Worm (Caenorhabditis elegans) whole organism, L3 larva: ENCODE measurements around the gene cab-1.

ENCODE experiments used
- R02D3.7 ChIP-seq: fragments of 150-350 bp; optimal IDR thresholded peaks from 2 replicates; lab custom pipeline; 2014; ENCODE audit warnings: missing biosample characterization, missing genetic modification characterization
- aly-2 ChIP-seq: fragments of 150-350 bp; optimal IDR thresholded peaks from 2 replicates; lab custom pipeline; 2014; ENCODE audit warnings: missing biosample characterization, missing genetic modification characterization
- ama-1 ChIP-seq: fragments of 150-350 bp; optimal IDR thresholded peaks from 2 replicates; lab custom pipeline; 2018
- ceh-16 ChIP-seq: sonication (generic microtip); optimal IDR thresholded peaks from 2 replicates; lab custom pipeline; 2017; ENCODE audit warnings: missing biosample characterization, missing genetic modification characterization
- ceh-28 ChIP-seq: fragments of 150-350 bp; optimal IDR thresholded peaks from 2 replicates; lab custom pipeline; 2014; ENCODE audit warnings: missing biosample characterization, missing genetic modification reagents, missing genetic modification characterization
- ceh-82 ChIP-seq: fragments of 150-350 bp; optimal IDR thresholded peaks from 2 replicates; lab custom pipeline; 2014; ENCODE audit warnings: missing biosample characterization, missing genetic modification characterization
- daf-12 ChIP-seq: fragments of 150-350 bp; optimal IDR thresholded peaks from 2 replicates; lab custom pipeline; 2014; ENCODE audit warnings: missing biosample characterization, missing genetic modification reagents, missing genetic modification characterization
- egl-27 ChIP-seq: sonication (generic microtip); optimal IDR thresholded peaks from 4 replicates; lab custom pipeline; 2017; ENCODE audit warnings: missing biosample characterization, missing genetic modification reagents, missing genetic modification characterization
- egl-5 ChIP-seq: fragments of 150-350 bp; optimal IDR thresholded peaks from 2 replicates; lab custom pipeline; 2017; ENCODE audit warnings: missing biosample characterization, missing genetic modification reagents, missing genetic modification characterization, inconsistent platforms
- elt-2 ChIP-seq: sonication (generic microtip); optimal IDR thresholded peaks from 2 replicates; lab custom pipeline; 2016; ENCODE audit warnings: missing genetic modification reagents, mild to moderate bottlenecking, missing genetic modification characterization, missing compliant biosample characterization
- elt-3 ChIP-seq, 3 experiments: fragments of 150-350 bp in 1 of 3; sonication (generic microtip) in 2 of 3; optimal IDR thresholded peaks; 2 replicates in 2 of 3; 4 replicates in 1 of 3; lab custom pipeline; 2014 to 2017; ENCODE audit warnings: missing biosample characterization in 3 of 3, missing genetic modification characterization in 3 of 3
- eor-1 ChIP-seq, 2 experiments: fragments of 150-350 bp; optimal IDR thresholded peaks; 2 replicates each; lab custom pipeline; 2014 to 2018; ENCODE audit warnings: missing biosample characterization in 2 of 2, missing genetic modification characterization in 2 of 2
- fos-1 ChIP-seq: fragments of 150-350 bp; optimal IDR thresholded peaks from 2 replicates; lab custom pipeline; 2014; ENCODE audit warnings: missing biosample characterization, missing genetic modification characterization
- jun-1 ChIP-seq: fragments of 150-350 bp; optimal IDR thresholded peaks from 2 replicates; lab custom pipeline; 2014; ENCODE audit warnings: missing biosample characterization, missing genetic modification reagents, missing genetic modification characterization
- lin-39 ChIP-seq: fragments of 150-350 bp; optimal IDR thresholded peaks from 2 replicates; lab custom pipeline; 2018; ENCODE audit warnings: missing biosample characterization, missing genetic modification reagents, missing genetic modification characterization
- mml-1 ChIP-seq: fragments of 150-350 bp; sonication (generic microtip); optimal IDR thresholded peaks from 3 replicates; lab custom pipeline; 2014; ENCODE audit warnings: missing biosample characterization, missing genetic modification characterization
- nfya-1 ChIP-seq: sonication (generic microtip); optimal IDR thresholded peaks from 2 replicates; lab custom pipeline; 2017; ENCODE audit warnings: missing genetic modification characterization, mild to moderate bottlenecking, missing compliant biosample characterization, antibody characterized with exemption, moderate library complexity; ENCODE audit not compliant: insufficient read depth
- nhr-11 ChIP-seq: fragments of 150-350 bp; optimal IDR thresholded peaks from 2 replicates; lab custom pipeline; 2014; ENCODE audit warnings: missing biosample characterization, missing genetic modification characterization
- nhr-12 ChIP-seq: fragments of 150-350 bp; optimal IDR thresholded peaks from 2 replicates; lab custom pipeline; 2014; ENCODE audit warnings: missing biosample characterization, missing genetic modification characterization
- nhr-23 ChIP-seq: fragments of 150-350 bp; optimal IDR thresholded peaks from 2 replicates; lab custom pipeline; 2014; ENCODE audit warnings: missing biosample characterization, missing genetic modification reagents, missing genetic modification characterization
- nhr-237 ChIP-seq: fragments of 150-350 bp; optimal IDR thresholded peaks from 2 replicates; lab custom pipeline; 2014; ENCODE audit warnings: missing biosample characterization, missing genetic modification characterization
- nhr-43 ChIP-seq: sonication (generic microtip); optimal IDR thresholded peaks from 2 replicates; lab custom pipeline; 2016; ENCODE audit warnings: mild to moderate bottlenecking, missing genetic modification characterization, missing compliant biosample characterization; ENCODE audit not compliant: poor library complexity, severe bottlenecking
- nhr-67 ChIP-seq: fragments of 150-350 bp; optimal IDR thresholded peaks from 2 replicates; lab custom pipeline; 2014; ENCODE audit warnings: missing biosample characterization, missing genetic modification characterization
- nhr-76 ChIP-seq: fragments of 150-350 bp; sonication (generic microtip); optimal IDR thresholded peaks from 5 replicates; lab custom pipeline; 2014; ENCODE audit warnings: missing biosample characterization, missing genetic modification characterization
- nhr-77 ChIP-seq: fragments of 150-350 bp; optimal IDR thresholded peaks from 2 replicates; lab custom pipeline; 2014; ENCODE audit warnings: missing biosample characterization, missing genetic modification characterization
- pha-4 ChIP-seq: fragments of 150-350 bp; optimal IDR thresholded peaks from 2 replicates; lab custom pipeline; 2014; ENCODE audit warnings: missing biosample characterization, missing genetic modification reagents, missing genetic modification characterization
- pqm-1 ChIP-seq: fragments of 150-350 bp; optimal IDR thresholded peaks from 2 replicates; lab custom pipeline; 2017; ENCODE audit warnings: missing biosample characterization, missing genetic modification characterization, inconsistent platforms
- skn-1 ChIP-seq: fragments of 150-350 bp; optimal IDR thresholded peaks from 2 replicates; lab custom pipeline; 2014; ENCODE audit warnings: missing biosample characterization, missing genetic modification characterization
- snpc-4 ChIP-seq: fragments of 150-350 bp; optimal IDR thresholded peaks from 2 replicates; lab custom pipeline; 2014; ENCODE audit warnings: missing biosample characterization, missing genetic modification characterization
- tbx-2 ChIP-seq: sonication (generic microtip); optimal IDR thresholded peaks from 2 replicates; lab custom pipeline; 2016; ENCODE audit warnings: mild to moderate bottlenecking, missing genetic modification characterization, missing compliant biosample characterization
- unc-62 ChIP-seq: fragments of 150-350 bp; sonication (generic microtip); optimal IDR thresholded peaks from 4 replicates; lab custom pipeline; 2014; ENCODE audit warnings: missing biosample characterization, missing genetic modification reagents, missing genetic modification characterization
- zag-1 ChIP-seq: fragments of 150-350 bp; optimal IDR thresholded peaks from 2 replicates; lab custom pipeline; 2014; ENCODE audit warnings: missing biosample characterization, missing genetic modification characterization

The cab-1 gene

DNA sequence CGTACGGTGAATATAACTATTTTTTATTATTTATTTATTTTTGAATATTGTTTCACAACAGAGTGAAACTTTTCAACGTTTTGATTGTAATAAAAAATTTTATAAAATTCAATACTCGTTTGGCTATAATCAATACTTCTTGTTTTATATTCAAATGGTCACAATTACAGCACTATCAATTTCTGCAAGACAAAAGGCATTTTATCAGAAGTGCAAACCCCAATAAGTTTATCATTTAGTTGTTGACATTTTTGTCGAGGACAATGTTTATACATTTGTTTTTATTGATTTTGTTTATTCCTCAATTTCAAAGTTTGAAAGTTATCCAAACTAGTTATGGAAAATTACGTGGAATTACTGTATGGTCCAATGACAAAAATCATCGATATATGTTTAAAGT, 13.3 kb upstream of the cab-1 start, which contains the start of gene cest-9.1:
Gene cest-9.1 (plus strand): TSS at position 213 of the 400 bp plus-strand sequence.
- TF ChIP-seq nhr-23 (tag; lab: Kevin White, UChicago), result no peak
- TF ChIP-seq elt-2, result peak; percentile 57
- TF ChIP-seq pha-4 (tag; lab: Kevin White, UChicago), result peak; percentile 81
- no peak for TF ChIP-seq egl-5
- no peak for TF ChIP-seq ama-1 (lab: Kevin White, UChicago)
- TF ChIP-seq, all 47 proteins: peak for 2

DNA sequence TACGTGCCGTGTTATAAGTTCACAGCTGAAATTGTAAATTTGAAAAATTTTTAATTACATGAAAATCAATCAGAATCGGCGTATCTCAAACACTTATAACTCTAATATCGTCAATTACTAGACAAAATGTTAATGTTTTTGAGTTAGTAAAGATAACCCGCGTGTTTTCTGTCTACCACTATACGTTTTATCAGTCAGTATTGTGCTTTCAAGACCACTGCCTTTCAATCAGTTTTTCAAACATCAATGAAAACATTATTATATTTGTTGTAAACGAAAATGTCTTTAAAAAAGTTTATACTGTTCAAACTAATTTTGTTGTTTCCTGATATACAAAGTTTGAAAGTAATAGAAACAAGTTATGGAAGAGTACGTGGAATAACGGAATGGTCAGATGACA, 10.0 kb upstream of the cab-1 start:
- TF ChIP-seq nhr-77 (tag; lab: Kevin White, UChicago) (no peak), nfya-1 (tag; lab: Kevin White, UChicago) (no peak), daf-12 (tag; lab: Kevin White, UChicago) (no peak), elt-2 (peak; percentile 55), unc-62 (no peak), pha-4 (tag; lab: Kevin White, UChicago) (peak; percentile 29), ceh-28 (tag; lab: Kevin White, UChicago) (no peak), pqm-1 (peak; percentile 19)

- TF ChIP-seq nhr-67 (tag; lab: Kevin White, UChicago) (no peak), eor-1 (tag; optimal IDR thresholded peaks at IDR 0.05; lab: Kevin White, UChicago) (no peak), egl-27 (tag; lab: Kevin White, UChicago) (no peak), zag-1 (tag; lab: Kevin White, UChicago) (no peak), elt-3 (tag; optimal IDR thresholded peaks at IDR 0.05; lab: Kevin White, UChicago) (no peak), egl-5 (no peak), nhr-76 (tag; lab: Kevin White, UChicago) (no peak), aly-2 (tag; lab: Kevin White, UChicago) (no peak), fos-1 (tag; lab: Kevin White, UChicago) (no peak), ceh-16 (tag; lab: Kevin White, UChicago) (no peak), nhr-237 (tag; lab: Kevin White, UChicago) (no peak), tbx-2 (tag; lab: Kevin White, UChicago) (no peak), unc-62 (no peak), skn-1 (no peak)
Observed at ce11 chrX:12221817-12222216, 9.1 kb upstream of the cab-1 start, which contains the start of gene cest-9.2. TSS of gene cest-9.2 (plus strand) at chrX:12222117.

DNA sequence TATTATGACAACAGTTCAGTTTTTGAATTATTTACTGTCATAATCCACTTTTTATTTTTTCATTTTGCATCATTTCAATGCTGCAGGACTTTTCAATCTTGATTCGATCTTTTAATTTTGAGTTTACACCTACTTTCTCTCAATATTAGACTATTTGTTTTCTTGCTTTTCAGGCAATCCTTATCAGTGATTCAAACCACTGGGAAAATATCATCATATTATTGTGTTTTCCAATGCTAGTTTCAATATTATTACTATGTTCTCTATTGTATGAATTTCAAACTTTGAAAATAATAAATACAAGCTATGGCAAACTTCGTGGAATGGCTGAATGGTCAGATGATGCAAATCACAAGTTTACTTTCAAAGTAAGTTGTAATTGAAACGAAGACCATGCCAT, 6.8 kb upstream of the cab-1 start, which contains the start of gene cest-8:
Gene cest-8 (plus strand): TSS at position 184 of the 400 bp plus-strand sequence.
- peak; percentile 53 for TF ChIP-seq skn-1
- TF ChIP-seq lin-39, result no peak
- TF ChIP-seq nhr-12 (tag; lab: Kevin White, UChicago), result no peak
- peak; percentile 4 for TF ChIP-seq pha-4 (tag; lab: Kevin White, UChicago)

DNA sequence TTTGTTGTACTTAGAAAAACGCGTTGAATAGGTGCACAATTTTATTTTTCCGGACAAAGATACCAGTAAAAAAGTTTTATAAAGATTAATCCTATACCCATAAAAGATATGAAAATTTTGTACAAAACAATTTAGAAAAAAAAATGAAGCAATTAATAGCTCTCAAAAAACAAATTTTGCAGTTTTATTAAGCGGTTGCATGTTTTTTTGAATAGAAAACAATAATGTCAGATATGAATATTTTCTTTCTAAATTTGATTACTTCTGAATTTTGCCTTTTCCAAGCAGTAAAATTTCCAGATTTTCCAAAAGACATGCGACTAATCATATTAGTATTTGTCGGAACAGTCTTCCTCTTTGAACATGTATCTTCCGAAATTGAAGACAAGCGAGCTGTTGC, 4.2 kb upstream of the cab-1 start, which contains the start of gene C23H4.8:
Gene C23H4.8 (plus strand): TSS at position 301 of the 400 bp plus-strand sequence.
- no peak for TF ChIP-seq ceh-82
- TF ChIP-seq R02D3.7 (tag; lab: Kevin White, UChicago), result no peak
- TF ChIP-seq mml-1, result no peak
- TF ChIP-seq ama-1 (lab: Kevin White, UChicago), result no peak
- no peak for TF ChIP-seq egl-27 (tag; lab: Kevin White, UChicago)
- no peak for TF ChIP-seq nhr-23 (tag; lab: Kevin White, UChicago)
- TF ChIP-seq, all 47 proteins: peak for 0

ce11 chrX:12210145-12211032, 2.3 kb downstream of the cab-1 start:
- TF ChIP-seq nhr-11 (tag; lab: Kevin White, UChicago), result peak; percentile 57
- peak; percentile 49 for TF ChIP-seq pqm-1
- peak; percentile 65 for TF ChIP-seq elt-2
- peak; percentile 32 for TF ChIP-seq jun-1
- no peak for TF ChIP-seq snpc-4 (tag; lab: Kevin White, UChicago)
- TF ChIP-seq nhr-43 (tag; lab: Kevin White, UChicago), result no peak
- TF ChIP-seq egl-5, result no peak
- no peak for TF ChIP-seq mml-1
- TF ChIP-seq nfya-1 (tag; lab: Kevin White, UChicago), result no peak
- TF ChIP-seq lin-39, result peak; percentile 15
